Worm (Caenorhabditis elegans) whole organism, late embryonic: Measurements from ENCODE around the gene Y55B1AR.2.

Experiments
- ceh-24 ChIP-seq: sonication (generic microtip); optimal IDR thresholded peaks from 2 replicates; lab custom pipeline; 2016; ENCODE audit warnings: mild to moderate bottlenecking, missing genetic modification characterization, missing compliant biosample characterization
- ceh-31 ChIP-seq: sonication (generic microtip); optimal IDR thresholded peaks from 2 replicates; lab custom pipeline; 2016; ENCODE audit warnings: missing genetic modification characterization, missing compliant biosample characterization
- hlh-30 ChIP-seq: sonication (generic microtip); optimal IDR thresholded peaks from 2 replicates; lab custom pipeline; 2017; ENCODE audit warnings: antibody characterized with exemption, missing genetic modification characterization, missing compliant biosample characterization; ENCODE audit not compliant: insufficient read depth
- lin-11 ChIP-seq: fragments of 200-800 bp; sonication (Bioruptor generic); optimal IDR thresholded peaks from 2 replicates; lab custom pipeline; 2018; ENCODE audit warnings: mild to moderate bottlenecking, missing genetic modification characterization, missing compliant biosample characterization
- pag-3 ChIP-seq: sonication (generic microtip); optimal IDR thresholded peaks from 2 replicates; lab custom pipeline; 2016; ENCODE audit warnings: missing compliant biosample characterization, missing genetic modification characterization, borderline replicate concordance
- ttx-3 ChIP-seq: sonication (generic microtip); optimal IDR thresholded peaks from 2 replicates; lab custom pipeline; 2016; ENCODE audit warnings: missing genetic modification reagents, missing genetic modification characterization, missing compliant biosample characterization

DNA sequence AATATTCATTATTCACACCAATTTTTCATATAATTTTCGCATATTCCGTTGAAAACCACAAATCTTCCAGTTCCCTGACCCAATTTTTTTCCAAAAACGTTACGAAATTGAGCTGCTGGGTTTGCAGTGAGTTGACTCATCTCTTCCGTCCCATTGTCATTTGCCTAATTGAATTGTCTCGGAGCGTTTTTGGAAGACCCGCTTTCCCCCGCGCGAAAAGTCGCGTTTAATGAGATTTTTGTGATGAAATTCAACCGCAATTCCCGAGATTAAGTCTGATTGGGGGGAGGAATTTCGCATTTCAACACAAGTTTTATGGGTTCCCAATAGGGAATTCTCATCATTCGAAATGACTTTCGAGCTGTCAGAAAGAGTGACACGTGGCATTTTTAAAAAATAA, 13.3 kb upstream of the Y55B1AR.2 start:
- no peak for TF ChIP-seq pag-3 (tag; lab: Kevin White, UChicago)
- TF ChIP-seq lin-11 (tag; lab: Kevin White, UChicago): no peak
- TF ChIP-seq ceh-31 (tag; lab: Kevin White, UChicago): no peak
- no peak for TF ChIP-seq ttx-3
- TF ChIP-seq hlh-30 (tag; lab: Kevin White, UChicago): no peak
- TF ChIP-seq ceh-24: no peak
